Worm (Caenorhabditis elegans) whole organism, midembryonic: ENCODE data around the gene cest-33.

ENCODE experiments used
- flt-1 ChIP-seq: fragments of 200-800 bp; sonication (Bioruptor generic); IDR thresholded peaks from 2 replicates; pipeline ENCODE4 v1.3.6; 2022; ENCODE audit warnings: missing genetic modification characterization, missing compliant biosample characterization
- tab-1 ChIP-seq: fragments of 200-800 bp; sonication (Bioruptor generic); IDR thresholded peaks from 2 replicates; pipeline ENCODE4 v1.3.6; 2022; ENCODE audit warnings: missing genetic modification characterization, missing compliant biosample characterization
- ztf-29 ChIP-seq: fragments of 200-800 bp; sonication (Bioruptor generic); IDR thresholded peaks from 2 replicates; pipeline ENCODE4 v1.3.6; 2022; ENCODE audit warnings: missing genetic modification reagents, missing genetic modification characterization, missing compliant biosample characterization

- TF ChIP-seq ztf-29 (GFP tag; lab: Robert Waterston, UW) (no peak), tab-1 (GFP tag; lab: Robert Waterston, UW) (no peak), flt-1 (GFP tag; lab: Robert Waterston, UW) (no peak)
Observed at ce11 chrV:6355975-6356441, 9.5 kb downstream of the cest-33 start, which contains the start of gene bcl-11.
